Worm (Caenorhabditis elegans) whole organism, young adult: ENCODE data around the gene rpl-29.
A peak's percentile ranks its signal among the peaks of the same experiment; 100 is the strongest.

Experiments used
- B0019.2 ChIP-seq: fragments of 200-800 bp; sonication (Bioruptor generic); conservative IDR thresholded peaks from 2 replicates; pipeline ENCODE4 v1.3.6; 2022; ENCODE audit warnings: missing genetic modification reagents, missing genetic modification characterization, missing compliant biosample characterization
- B0035.1 ChIP-seq: sonication (generic microtip); optimal IDR thresholded peaks from 2 replicates; lab custom pipeline; 2016; ENCODE audit warnings: missing genetic modification characterization, mild to moderate bottlenecking, missing compliant biosample characterization, missing genotype, missing genetic modification reagents
- B0261.1 ChIP-seq: sonication (generic microtip); optimal IDR thresholded peaks from 2 replicates; lab custom pipeline; 2016; ENCODE audit warnings: mild to moderate bottlenecking, missing genetic modification characterization, moderate library complexity, missing compliant biosample characterization
- F33H1.4 ChIP-seq: fragments of 200-800 bp; sonication (Bioruptor generic); IDR thresholded peaks from 2 replicates; pipeline ENCODE4 v1.3.6; 2022; ENCODE audit warnings: missing genetic modification reagents, missing genetic modification characterization, missing compliant biosample characterization
- F37B4.10 ChIP-seq: fragments of 200-800 bp; sonication (Bioruptor generic); IDR thresholded peaks from 2 replicates; pipeline ENCODE4 v1.3.6; 2022; ENCODE audit warnings: missing genetic modification characterization, missing compliant biosample characterization
- F39B2.1 ChIP-seq: fragments of 200-800 bp; sonication (Bioruptor generic); IDR thresholded peaks from 2 replicates; pipeline ENCODE4 v1.3.6; 2022; ENCODE audit warnings: missing genetic modification reagents, missing genetic modification characterization, missing compliant biosample characterization
- F52B5.7 ChIP-seq: sonication (generic microtip); optimal IDR thresholded peaks from 2 replicates; lab custom pipeline; 2016; ENCODE audit warnings: mild to moderate bottlenecking, missing genetic modification characterization, missing compliant biosample characterization
- F55B11.4 ChIP-seq: sonication (generic microtip); optimal IDR thresholded peaks from 2 replicates; lab custom pipeline; 2016; ENCODE audit warnings: missing compliant biosample characterization, missing genetic modification characterization, borderline replicate concordance; ENCODE audit not compliant: insufficient read depth
- F57A8.1 ChIP-seq: fragments of 200-800 bp; sonication (Bioruptor generic); optimal IDR thresholded peaks from 2 replicates; lab custom pipeline; 2018; ENCODE audit warnings: mild to moderate bottlenecking, missing genetic modification characterization, moderate library complexity, missing compliant biosample characterization
- K11D2.4 ChIP-seq: fragments of 200-800 bp; sonication (Bioruptor generic); IDR thresholded peaks from 2 replicates; pipeline ENCODE4 v1.3.6; 2022; ENCODE audit warnings: missing genetic modification reagents, missing genetic modification characterization, missing compliant biosample characterization
- K12H6.12 ChIP-seq: fragments of 200-800 bp; sonication (Bioruptor generic); optimal IDR thresholded peaks from 2 replicates; lab custom pipeline; 2018; ENCODE audit warnings: mild to moderate bottlenecking, missing genetic modification characterization, missing compliant biosample characterization
- T07F8.4 ChIP-seq: sonication (generic microtip); optimal IDR thresholded peaks from 2 replicates; lab custom pipeline; 2016; ENCODE audit warnings: mild to moderate bottlenecking, missing genetic modification characterization, moderate library complexity, missing compliant biosample characterization
- Y53G8AR.9 ChIP-seq: fragments of 200-800 bp; sonication (Bioruptor generic); conservative IDR thresholded peaks from 2 replicates; pipeline ENCODE4 v1.3.6; 2022; ENCODE audit warnings: missing genetic modification reagents, missing genetic modification characterization, missing compliant biosample characterization
- Y56A3A.18 ChIP-seq: fragments of 200-800 bp; sonication (Bioruptor generic); IDR thresholded peaks from 2 replicates; pipeline ENCODE4 v1.3.6; 2022; ENCODE audit warnings: missing genetic modification reagents, missing genetic modification characterization, missing compliant biosample characterization
- Y95B8A.8 ChIP-seq: fragments of 200-800 bp; sonication (Bioruptor generic); IDR thresholded peaks from 2 replicates; pipeline ENCODE4 v1.3.6; 2022; ENCODE audit warnings: missing genetic modification reagents, missing genetic modification characterization, missing compliant biosample characterization
- akir-1 ChIP-seq: fragments of 200-800 bp; sonication (Bioruptor generic); optimal IDR thresholded peaks from 2 replicates; lab custom pipeline; 2018; ENCODE audit warnings: mild to moderate bottlenecking, missing genetic modification characterization, moderate library complexity, missing compliant biosample characterization
- aptf-3 ChIP-seq: fragments of 200-800 bp; sonication (Bioruptor generic); IDR thresholded peaks from 2 replicates; pipeline ENCODE4 v1.3.6; 2022; ENCODE audit warnings: missing genetic modification characterization, missing compliant biosample characterization
- attf-5 ChIP-seq: fragments of 200-800 bp; sonication (Bioruptor generic); optimal IDR thresholded peaks from 2 replicates; lab custom pipeline; 2018; ENCODE audit warnings: mild to moderate bottlenecking, missing genetic modification characterization, missing compliant biosample characterization
- bed-2 ChIP-seq: fragments of 200-800 bp; sonication (Bioruptor generic); IDR thresholded peaks from 2 replicates; pipeline ENCODE4 v1.3.6; 2022; ENCODE audit warnings: missing genetic modification reagents, missing genetic modification characterization, missing compliant biosample characterization
- cebp-2 ChIP-seq: fragments of 200-800 bp; sonication (Bioruptor generic); IDR thresholded peaks from 2 replicates; pipeline ENCODE4 v1.3.6; 2022; ENCODE audit warnings: missing genetic modification characterization, missing compliant biosample characterization
- ceh-27 ChIP-seq: fragments of 200-800 bp; sonication (Bioruptor generic); optimal IDR thresholded peaks from 2 replicates; lab custom pipeline; 2018; ENCODE audit warnings: mild to moderate bottlenecking, missing genetic modification characterization, moderate library complexity, missing compliant biosample characterization
- ceh-40 ChIP-seq: fragments of 200-800 bp; sonication (Bioruptor generic); IDR thresholded peaks from 2 replicates; pipeline ENCODE4 v1.3.6; 2022; ENCODE audit warnings: missing genetic modification characterization, missing compliant biosample characterization
- ceh-58 ChIP-seq: fragments of 200-800 bp; sonication (Bioruptor generic); IDR thresholded peaks from 2 replicates; pipeline ENCODE4 v1.3.6; 2022; ENCODE audit warnings: missing genetic modification characterization, missing compliant biosample characterization
- dox-1 ChIP-seq: fragments of 200-800 bp; sonication (Bioruptor generic); IDR thresholded peaks from 2 replicates; pipeline ENCODE4 v1.3.6; 2022; ENCODE audit warnings: missing genetic modification reagents, missing genetic modification characterization, missing compliant biosample characterization
- egl-44 ChIP-seq: fragments of 200-800 bp; sonication (Bioruptor generic); IDR thresholded peaks from 2 replicates; pipeline ENCODE4 v1.3.6; 2022; ENCODE audit warnings: missing genetic modification reagents, missing genetic modification characterization, missing compliant biosample characterization
- egrh-3 ChIP-seq: fragments of 200-800 bp; sonication (Bioruptor generic); IDR thresholded peaks from 2 replicates; pipeline ENCODE4 v1.3.6; 2022; ENCODE audit warnings: missing genetic modification reagents, missing genetic modification characterization, missing compliant biosample characterization
- ets-4 ChIP-seq: fragments of 200-800 bp; sonication (Bioruptor generic); optimal IDR thresholded peaks from 2 replicates; lab custom pipeline; 2018; ENCODE audit warnings: mild to moderate bottlenecking, missing genetic modification characterization, missing compliant biosample characterization
- hlh-26 ChIP-seq: fragments of 200-800 bp; sonication (Bioruptor generic); conservative IDR thresholded peaks from 2 replicates; pipeline ENCODE4 v1.3.6; 2022; ENCODE audit warnings: missing genetic modification reagents, missing genetic modification characterization, missing compliant biosample characterization
- hsf-1 ChIP-seq: fragments of 200-800 bp; sonication (Bioruptor generic); IDR thresholded peaks from 2 replicates; pipeline ENCODE4 v1.3.6; 2022; ENCODE audit warnings: missing genetic modification reagents, missing genetic modification characterization, missing compliant biosample characterization
- lag-1 ChIP-seq: fragments of 200-800 bp; sonication (Bioruptor generic); IDR thresholded peaks from 2 replicates; pipeline ENCODE4 v1.3.6; 2022; ENCODE audit warnings: missing genetic modification reagents, missing genetic modification characterization, missing compliant biosample characterization
- let-607 ChIP-seq, 2 experiments: fragments of 200-800 bp in 1 of 2; sonication (Bioruptor generic) in 1 of 2; sonication (generic microtip) in 1 of 2; optimal IDR thresholded peaks; 2 replicates each; lab custom pipeline; 2016 to 2018; ENCODE audit warnings: mild to moderate bottlenecking in 2 of 2, missing compliant biosample characterization in 2 of 2, missing genetic modification characterization in 2 of 2, moderate library complexity in 2 of 2, missing genotype in 1 of 2
- lin-26 ChIP-seq: fragments of 200-800 bp; sonication (Bioruptor generic); IDR thresholded peaks from 2 replicates; pipeline ENCODE4 v1.3.6; 2022; ENCODE audit warnings: missing genetic modification reagents, missing genetic modification characterization, missing compliant biosample characterization
- madf-8 ChIP-seq: fragments of 200-800 bp; sonication (Bioruptor generic); conservative IDR thresholded peaks from 2 replicates; pipeline ENCODE4 v1.3.6; 2022; ENCODE audit warnings: missing genetic modification reagents, missing genetic modification characterization, missing compliant biosample characterization
- mcd-1 ChIP-seq: fragments of 200-800 bp; sonication (Bioruptor generic); IDR thresholded peaks from 2 replicates; pipeline ENCODE4 v1.3.6; 2022; ENCODE audit warnings: missing genetic modification reagents, missing genetic modification characterization, missing compliant biosample characterization
- mxl-1 ChIP-seq: sonication (generic microtip); optimal IDR thresholded peaks from 2 replicates; lab custom pipeline; 2016; ENCODE audit warnings: missing genetic modification characterization, missing compliant biosample characterization
- nfyb-1 ChIP-seq: fragments of 200-800 bp; sonication (Bioruptor generic); IDR thresholded peaks from 2 replicates; pipeline ENCODE4 v1.3.6; 2022; ENCODE audit warnings: missing genetic modification reagents, missing genetic modification characterization, missing compliant biosample characterization
- nhr-120 ChIP-seq: fragments of 200-800 bp; sonication (Bioruptor generic); IDR thresholded peaks from 2 replicates; pipeline ENCODE4 v1.3.6; 2022; ENCODE audit warnings: missing genetic modification characterization, missing compliant biosample characterization
- nhr-179 ChIP-seq: sonication (generic microtip); optimal IDR thresholded peaks from 2 replicates; lab custom pipeline; 2016; ENCODE audit warnings: mild to moderate bottlenecking, missing genetic modification characterization, missing compliant biosample characterization
- nhr-90 ChIP-seq: sonication (generic microtip); optimal IDR thresholded peaks from 2 replicates; lab custom pipeline; 2016; ENCODE audit warnings: missing genotype, mild to moderate bottlenecking, missing genetic modification characterization, missing compliant biosample characterization
- rec-8 ChIP-seq, 2 experiments: sonication (generic microtip); optimal IDR thresholded peaks; 2 replicates each; lab custom pipeline; 2016; ENCODE audit warnings: mild to moderate bottlenecking in 2 of 2, missing genetic modification characterization in 2 of 2, missing genetic modification reagents in 2 of 2, missing genotype in 2 of 2, missing biosample characterization in 1 of 2, missing compliant biosample characterization in 1 of 2, moderate library complexity in 1 of 2
- rpc-1 ChIP-seq, 2 experiments: fragments of 150-350 bp in 1 of 2; sonication (generic microtip) in 1 of 2; optimal IDR thresholded peaks; 2 replicates each; lab custom pipeline; 2014 to 2018; ENCODE audit warnings: missing biosample characterization in 1 of 2, missing genetic modification characterization in 1 of 2, missing genetic modification reagents in 1 of 2, missing genotype in 1 of 2
- sea-2 ChIP-seq: fragments of 200-800 bp; sonication (Bioruptor generic); IDR thresholded peaks from 2 replicates; pipeline ENCODE4 v1.3.6; 2022; ENCODE audit warnings: missing genetic modification characterization, missing compliant biosample characterization
- snpc-1.3 ChIP-seq: sonication (generic microtip); optimal IDR thresholded peaks from 2 replicates; lab custom pipeline; 2017; ENCODE audit warnings: missing genetic modification characterization, mild to moderate bottlenecking, missing compliant biosample characterization, antibody characterized with exemption, moderate library complexity, missing genotype, missing genetic modification reagents; ENCODE audit not compliant: insufficient read depth
- tbp1 ChIP-seq: fragments of 200-800 bp; sonication (Bioruptor generic); optimal IDR thresholded peaks from 2 replicates; lab custom pipeline; 2018; ENCODE audit warnings: mild to moderate bottlenecking, missing genetic modification characterization, missing compliant biosample characterization
- tbx-9 ChIP-seq: sonication (generic microtip); optimal IDR thresholded peaks from 2 replicates; lab custom pipeline; 2016; ENCODE audit warnings: borderline replicate concordance, missing genetic modification characterization, inconsistent platforms, missing compliant biosample characterization
- tlf-1 ChIP-seq: fragments of 200-800 bp; sonication (Bioruptor generic); optimal IDR thresholded peaks from 2 replicates; lab custom pipeline; 2018; ENCODE audit warnings: mild to moderate bottlenecking, missing genetic modification characterization, missing compliant biosample characterization
- zfh-2 ChIP-seq: fragments of 200-800 bp; sonication (Bioruptor generic); conservative IDR thresholded peaks from 2 replicates; pipeline ENCODE4 v1.3.6; 2022; ENCODE audit warnings: missing genetic modification reagents, missing genetic modification characterization, missing compliant biosample characterization

Gene rpl-29

ce11 chrIV:13881754-13882275 lies at the start of gene rpl-29:
TSS of gene rpl-29 (plus strand) at chrIV:13882225.
- no peak for TF ChIP-seq tbx-9 (tag; lab: Kevin White, UChicago)
- no peak for TF ChIP-seq sea-2 (GFP tag; lab: Robert Waterston, UW)
- no peak for TF ChIP-seq F55B11.4 (tag; lab: Kevin White, UChicago)
- TF ChIP-seq F37B4.10 (GFP tag; lab: Robert Waterston, UW) = no peak
- no peak for TF ChIP-seq egl-44 (GFP tag; lab: Robert Waterston, UW)
- peak; percentile 62 for TF ChIP-seq ceh-27 (GFP tag; lab: Kevin White, UChicago)
- peak; percentile 49 for TF ChIP-seq attf-5 (GFP tag; lab: Kevin White, UChicago)
- TF ChIP-seq let-607 (tag; optimal IDR thresholded peaks at IDR 0.05; lab: Kevin White, UChicago) = peak; percentile 26 to 40
- peak; percentile 77 for TF ChIP-seq tbp1 (GFP tag; lab: Kevin White, UChicago)
- no peak for TF ChIP-seq B0035.1 (tag; lab: Kevin White, UChicago)
- TF ChIP-seq lag-1 = no peak
- no peak for TF ChIP-seq mxl-1 (tag; lab: Kevin White, UChicago)
- TF ChIP-seq F33H1.4 (GFP tag; lab: Robert Waterston, UW) = peak; percentile 99
- TF ChIP-seq B0019.2 (GFP tag; lab: Robert Waterston, UW) = peak; percentile 90
- TF ChIP-seq nhr-120 (GFP tag; lab: Robert Waterston, UW) = no peak
- peak; percentile 74 for TF ChIP-seq tlf-1 (GFP tag; lab: Kevin White, UChicago)
- no peak for TF ChIP-seq ets-4 (GFP tag; lab: Kevin White, UChicago)
- no peak for TF ChIP-seq T07F8.4 (tag; lab: Kevin White, UChicago)
- TF ChIP-seq rec-8 (tag; optimal IDR thresholded peaks at IDR 0.05; lab: Kevin White, UChicago) = no peak
- TF ChIP-seq F57A8.1 (GFP tag; lab: Kevin White, UChicago) = no peak
- peak; percentile 84 for TF ChIP-seq mcd-1 (GFP tag; lab: Robert Waterston, UW)
- TF ChIP-seq lin-26 (GFP tag; lab: Robert Waterston, UW) = no peak
- TF ChIP-seq bed-2 (GFP tag; lab: Robert Waterston, UW) = no peak
- no peak for TF ChIP-seq egrh-3 (GFP tag; lab: Robert Waterston, UW)
- TF ChIP-seq ceh-40 (GFP tag; lab: Robert Waterston, UW) = no peak
- peak; percentile 52; the same call in 1 of the 2 replicates for TF ChIP-seq Y56A3A.18 (GFP tag; lab: Robert Waterston, UW)
- no peak for TF ChIP-seq B0261.1 (tag; lab: Kevin White, UChicago)
- no peak for TF ChIP-seq F39B2.1 (GFP tag; lab: Robert Waterston, UW)
- peak; percentile 66; the same call in 1 of the 2 replicates for TF ChIP-seq zfh-2 (GFP tag; lab: Robert Waterston, UW)
- TF ChIP-seq ceh-58 (GFP tag; lab: Robert Waterston, UW) = no peak
- TF ChIP-seq madf-8 = peak; percentile 78
- no peak for TF ChIP-seq hlh-26
- TF ChIP-seq snpc-1.3 (tag; lab: Kevin White, UChicago) = peak; percentile 97
- TF ChIP-seq F52B5.7 = no peak
- TF ChIP-seq rpc-1 (optimal IDR thresholded peaks at IDR 0.05; lab: Kevin White, UChicago) = no peak
- TF ChIP-seq rpc-1 (tag; optimal IDR thresholded peaks at IDR 0.05; lab: Kevin White, UChicago) = no peak
- no peak for TF ChIP-seq akir-1 (GFP tag; lab: Kevin White, UChicago)
- no peak for TF ChIP-seq nhr-90 (tag; lab: Kevin White, UChicago)
- no peak for TF ChIP-seq aptf-3 (GFP tag; lab: Robert Waterston, UW)
- peak; percentile 38; the same call in 1 of the 2 replicates for TF ChIP-seq K11D2.4
- peak; percentile 85 for TF ChIP-seq Y53G8AR.9 (GFP tag; lab: Robert Waterston, UW)
- peak; percentile 91 for TF ChIP-seq dox-1 (GFP tag; lab: Robert Waterston, UW)
- no peak for TF ChIP-seq nhr-179
- TF ChIP-seq hsf-1 = peak; percentile 72
- TF ChIP-seq nfyb-1 (GFP tag; lab: Robert Waterston, UW) = peak; percentile 89
- TF ChIP-seq K12H6.12 = no peak
- 0 out of 2 replicates have a peak, but pooled peaks have one; percentile 56 for TF ChIP-seq cebp-2 (GFP tag; lab: Robert Waterston, UW)
- 0 out of 2 replicates have a peak, but pooled peaks have one; percentile 39 for TF ChIP-seq Y95B8A.8 (GFP tag; lab: Robert Waterston, UW)
